Comparison of ENCODE assay signal across 1 fruit fly cellular context in genomic region chr2L:20061018-20061657, dm6.
A peak's percentile ranks its signal among the peaks of the same experiment; 100 is the strongest.
TF ChIP-seq lines count a peak whose summit lies in the region.

TSS of gene barr (minus strand) at chr2L:20061370.
TSS of gene lok (plus strand) at chr2L:20061422.

TF ChIP-seq in whole organism, embryonic, 481 proteins besides CTCF, POLR2A, EP300 and RAD21 (continued from another document):
- TF ChIP-seq CG8924 (tag; optimal IDR thresholded peaks at IDR 0.05; lab: Kevin White, UChicago) (peak; percentile 70), CG8089 (GFP tag; optimal IDR thresholded peaks at IDR 0.05; lab: Kevin White, UChicago) (peak; percentile 48), Usf (GFP tag; optimal IDR thresholded peaks at IDR 0.05; lab: Kevin White, UChicago) (peak; percentile 20), caup (GFP tag; optimal IDR thresholded peaks at IDR 0.05; lab: Kevin White, UChicago; ENCODE audit: severe bottlenecking) (no peak), CG31224 (GFP tag; IDR thresholded peaks at IDR 0.05; lab: Robert Waterston, UW) (no peak), D (optimal IDR thresholded peaks at IDR 0.05; lab: Kevin White, UChicago) (no peak), D (GFP tag; optimal IDR thresholded peaks at IDR 0.05; lab: Kevin White, UChicago) (peak; percentile 53), Opbp (GFP tag; IDR thresholded peaks at IDR 0.05; lab: Robert Waterston, UW; ENCODE audit: partially characterized antibody) (no peak), CG18011 (GFP tag; optimal IDR thresholded peaks at IDR 0.05; lab: Kevin White, UChicago) (peak; percentile 15), CG6791 (GFP tag; IDR thresholded peaks at IDR 0.05; lab: Robert Waterston, UW; ENCODE audit: partially characterized antibody) (no peak), BEAF-32 (GFP tag; optimal IDR thresholded peaks at IDR 0.05; lab: Kevin White, UChicago) (peak; percentile 43), jumu (GFP tag; optimal IDR thresholded peaks at IDR 0.05; lab: Kevin White, UChicago) (peak; percentile 63), CG15601 (tag; optimal IDR thresholded peaks at IDR 0.05; lab: Kevin White, UChicago) (peak; percentile 30), fu2 (GFP tag; optimal IDR thresholded peaks at IDR 0.05; lab: Kevin White, UChicago) (peak; percentile 45), CG3163 (GFP tag; optimal IDR thresholded peaks at IDR 0.05; lab: Kevin White, UChicago) (peak; percentile 13), CG4328 (GFP tag; optimal IDR thresholded peaks at IDR 0.05; lab: Kevin White, UChicago) (peak; percentile 39), zfh1 (GFP tag; IDR thresholded peaks at IDR 0.05; lab: Robert Waterston, UW) (peak; percentile 28; the same call in 1 of the 3 replicates), CG32767 (GFP tag; IDR thresholded peaks at IDR 0.05; lab: Robert Waterston, UW) (no peak), CG2129 (GFP tag; IDR thresholded peaks at IDR 0.05; lab: Robert Waterston, UW; ENCODE audit: partially characterized antibody) (no peak), sc (optimal IDR thresholded peaks at IDR 0.05; lab: Kevin White, UChicago) (no peak), sc (GFP tag; optimal IDR thresholded peaks at IDR 0.05; lab: Kevin White, UChicago) (peak; percentile 23), sima (GFP tag; optimal IDR thresholded peaks at IDR 0.05; lab: Kevin White, UChicago) (no peak), CG7357 (GFP tag; IDR thresholded peaks at IDR 0.05; lab: Robert Waterston, UW) (0 out of 3 replicates have a peak, but pooled peaks have one; percentile 36), Fer3 (tag; optimal IDR thresholded peaks at IDR 0.05; lab: Kevin White, UChicago) (peak; percentile 22), CG7556 (GFP tag; optimal IDR thresholded peaks at IDR 0.05; lab: Kevin White, UChicago) (peak; percentile 57), CG3847 (GFP tag; IDR thresholded peaks at IDR 0.05; lab: Robert Waterston, UW) (peak; percentile 46; the same call in 1 of the 2 replicates), CG11085 (GFP tag; IDR thresholded peaks at IDR 0.05; lab: Robert Waterston, UW) (no peak), z (GFP tag; IDR thresholded peaks at IDR 0.05; lab: Robert Waterston, UW) (no peak), CG12219 (GFP tag; optimal IDR thresholded peaks at IDR 0.05; lab: Kevin White, UChicago) (no peak), bbx (GFP tag; IDR thresholded peaks at IDR 0.05; lab: Robert Waterston, UW; ENCODE audit: partially characterized antibody) (no peak), ranshi (GFP tag; IDR thresholded peaks at IDR 0.05; lab: Robert Waterston, UW) (no peak), CG9817 (tag; optimal IDR thresholded peaks at IDR 0.05; lab: Kevin White, UChicago) (peak; percentile 65), Rfx (GFP tag; IDR thresholded peaks at IDR 0.05; lab: Robert Waterston, UW) (peak; percentile 51; the same call in 1 of the 2 replicates), lmd (GFP tag; IDR thresholded peaks at IDR 0.05; lab: Robert Waterston, UW) (peak; percentile 46), Ets65A (GFP tag; lab: Kevin White, UChicago) (peak; percentile 97), CG12155 (GFP tag; optimal IDR thresholded peaks at IDR 0.05; lab: Kevin White, UChicago) (peak; percentile 47), NC2β (GFP tag; optimal IDR thresholded peaks at IDR 0.05; lab: Kevin White, UChicago) (no peak), CG7839 (tag; optimal IDR thresholded peaks at IDR 0.05; lab: Kevin White, UChicago) (peak; percentile 63), CG7372 (GFP tag; IDR thresholded peaks at IDR 0.05; lab: Robert Waterston, UW) (peak; percentile 12; the same call in 1 of the 2 replicates), CG15514 (GFP tag; optimal IDR thresholded peaks at IDR 0.05; lab: Kevin White, UChicago) (peak; percentile 16), CG16813 (GFP tag; IDR thresholded peaks at IDR 0.05; lab: Robert Waterston, UW; ENCODE audit: partially characterized antibody) (no peak), CG4820 (GFP tag; optimal IDR thresholded peaks at IDR 0.05; lab: Kevin White, UChicago) (peak; percentile 52), Max (GFP tag; optimal IDR thresholded peaks at IDR 0.05; lab: Kevin White, UChicago) (peak; percentile 23), CG17829 (tag; optimal IDR thresholded peaks at IDR 0.05; lab: Kevin White, UChicago) (peak; percentile 31), CG3838 (GFP tag; optimal IDR thresholded peaks at IDR 0.05; lab: Kevin White, UChicago) (peak; percentile 44), CG10979 (tag; optimal IDR thresholded peaks at IDR 0.05; lab: Kevin White, UChicago) (peak; percentile 17), pzg (GFP tag; optimal IDR thresholded peaks at IDR 0.05; lab: Kevin White, UChicago) (peak; percentile 19), CG8765 (GFP tag; IDR thresholded peaks at IDR 0.05; lab: Robert Waterston, UW) (no peak), cg (GFP tag; optimal IDR thresholded peaks at IDR 0.05; lab: Kevin White, UChicago) (peak; percentile 65), her (GFP tag; optimal IDR thresholded peaks at IDR 0.05; lab: Kevin White, UChicago) (no peak), nom (GFP tag; optimal IDR thresholded peaks at IDR 0.05; lab: Kevin White, UChicago) (no peak), exex (tag; optimal IDR thresholded peaks at IDR 0.05; lab: Kevin White, UChicago) (peak; percentile 19), CG6254 (GFP tag; optimal IDR thresholded peaks at IDR 0.05; lab: Kevin White, UChicago) (no peak), Vsx1 (GFP tag; optimal IDR thresholded peaks at IDR 0.05; lab: Kevin White, UChicago) (no peak), E2f2 (GFP tag; IDR thresholded peaks at IDR 0.05; lab: Robert Waterston, UW) (peak; percentile 49), dpn (GFP tag; optimal IDR thresholded peaks at IDR 0.05; lab: Kevin White, UChicago) (peak; percentile 43 to 63), dm (GFP tag; optimal IDR thresholded peaks at IDR 0.05; lab: Kevin White, UChicago) (no peak), tll (GFP tag; optimal IDR thresholded peaks at IDR 0.05; lab: Kevin White, UChicago) (peak in 1 of 2 experiments; percentile 86), CG15269 (tag; optimal IDR thresholded peaks at IDR 0.05; lab: Kevin White, UChicago) (no peak), org-1 (GFP tag; optimal IDR thresholded peaks at IDR 0.05; lab: Kevin White, UChicago) (no peak), CG15696 (tag; optimal IDR thresholded peaks at IDR 0.05; lab: Kevin White, UChicago) (peak; percentile 39), crol (GFP tag; IDR thresholded peaks at IDR 0.05; lab: Robert Waterston, UW) (no peak), CG7987 (GFP tag; optimal IDR thresholded peaks at IDR 0.05; lab: Kevin White, UChicago) (no peak), sr (GFP tag; IDR thresholded peaks at IDR 0.05; lab: Robert Waterston, UW) (no peak), Jarid2 (GFP tag; optimal IDR thresholded peaks at IDR 0.05; lab: Kevin White, UChicago) (no peak), Lim3 (GFP tag; IDR thresholded peaks at IDR 0.05; lab: Robert Waterston, UW) (no peak), CG1602 (GFP tag; optimal IDR thresholded peaks at IDR 0.05; lab: Kevin White, UChicago) (peak; percentile 53), slou (GFP tag; optimal IDR thresholded peaks at IDR 0.05; lab: Kevin White, UChicago) (peak; percentile 77), Trl (optimal IDR thresholded peaks at IDR 0.05; lab: Kevin White, UChicago) (no peak), Trl (GFP tag; optimal IDR thresholded peaks at IDR 0.05; lab: Kevin White, UChicago) (peak; percentile 17), ash1 (GFP tag; optimal IDR thresholded peaks at IDR 0.05; lab: Kevin White, UChicago) (no peak), esg (GFP tag; conservative IDR thresholded peaks at IDR 0.05; lab: Robert Waterston, UW) (0 out of 2 replicates have a peak, but pooled peaks have one; percentile 17), Xbp1 (GFP tag; optimal IDR thresholded peaks at IDR 0.05; lab: Kevin White, UChicago) (peak; percentile 63), Meics (GFP tag; optimal IDR thresholded peaks at IDR 0.05; lab: Kevin White, UChicago) (peak; percentile 42), CG5953 (GFP tag; IDR thresholded peaks at IDR 0.05; lab: Robert Waterston, UW) (no peak), CG32532 (GFP tag; IDR thresholded peaks at IDR 0.05; lab: Robert Waterston, UW) (peak; percentile 33; the same call in 1 of the 2 replicates), CG2875 (GFP tag; optimal IDR thresholded peaks at IDR 0.05; lab: Kevin White, UChicago) (peak; percentile 29), amos (GFP tag; IDR thresholded peaks at IDR 0.05; lab: Robert Waterston, UW; ENCODE audit: partially characterized antibody) (peak; percentile 19; the same call in 1 of the 2 replicates), cad (GFP tag; optimal IDR thresholded peaks at IDR 0.05; lab: Kevin White, UChicago) (no peak), tap (tag; optimal IDR thresholded peaks at IDR 0.05; lab: Kevin White, UChicago) (no peak), Awh (GFP tag; IDR thresholded peaks at IDR 0.05; lab: Robert Waterston, UW) (no peak), danr (GFP tag; IDR thresholded peaks at IDR 0.05; lab: Robert Waterston, UW) (peak; percentile 20; the same call in 1 of the 2 replicates), pho (GFP tag; optimal IDR thresholded peaks at IDR 0.05; lab: Kevin White, UChicago) (peak; percentile 48), tx (GFP tag; optimal IDR thresholded peaks at IDR 0.05; lab: Kevin White, UChicago) (peak; percentile 36), CG10267 (tag; optimal IDR thresholded peaks at IDR 0.05; lab: Kevin White, UChicago) (peak; percentile 96), CG9437 (GFP tag; optimal IDR thresholded peaks at IDR 0.05; lab: Kevin White, UChicago) (peak; percentile 61), E2f1 (GFP tag; IDR thresholded peaks at IDR 0.05; lab: Robert Waterston, UW) (peak; percentile 45), ERR (GFP tag; optimal IDR thresholded peaks at IDR 0.05; lab: Kevin White, UChicago) (no peak), CG8359 (GFP tag; optimal IDR thresholded peaks at IDR 0.05; lab: Kevin White, UChicago; ENCODE audit: borderline replicate concordance) (no peak), Sry-β (GFP tag; optimal IDR thresholded peaks at IDR 0.05; lab: Kevin White, UChicago) (peak; percentile 95), Side (GFP tag; optimal IDR thresholded peaks at IDR 0.05; lab: Kevin White, UChicago) (peak; percentile 2), sd (tag; optimal IDR thresholded peaks at IDR 0.05; lab: Kevin White, UChicago) (peak; percentile 80), CG7786 (GFP tag; optimal IDR thresholded peaks at IDR 0.05; lab: Kevin White, UChicago) (peak; percentile 40), CHES-1-like (GFP tag; optimal IDR thresholded peaks at IDR 0.05; lab: Kevin White, UChicago) (peak; percentile 36), disco-r (GFP tag; optimal IDR thresholded peaks at IDR 0.05; lab: Kevin White, UChicago) (no peak), CG12744 (GFP tag; optimal IDR thresholded peaks at IDR 0.05; lab: Kevin White, UChicago) (peak; percentile 1), chn (GFP tag; optimal IDR thresholded peaks at IDR 0.05; lab: Kevin White, UChicago) (peak; percentile 46), Scr (GFP tag; IDR thresholded peaks at IDR 0.05; lab: Robert Waterston, UW; ENCODE audit: partially characterized antibody) (0 out of 2 replicates have a peak, but pooled peaks have one; percentile 8), al (GFP tag; IDR thresholded peaks at IDR 0.05; lab: Robert Waterston, UW) (0 out of 2 replicates have a peak, but pooled peaks have one; percentile 11), sim (GFP tag; IDR thresholded peaks at IDR 0.05; lab: Robert Waterston, UW) (no peak), CG10431 (GFP tag; optimal IDR thresholded peaks at IDR 0.05; lab: Kevin White, UChicago) (peak; percentile 28), inv (GFP tag; IDR thresholded peaks at IDR 0.05; lab: Robert Waterston, UW; ENCODE audit: partially characterized antibody) (no peak), nmo (GFP tag; optimal IDR thresholded peaks at IDR 0.05; lab: Kevin White, UChicago) (peak; percentile 76), CG31441 (GFP tag; IDR thresholded peaks at IDR 0.05; lab: Robert Waterston, UW) (peak; percentile 62; the same call in 1 of the 2 replicates), dysf (GFP tag; IDR thresholded peaks at IDR 0.05; lab: Robert Waterston, UW) (peak; percentile 49; the same call in 1 of the 3 replicates), CG8944 (GFP tag; optimal IDR thresholded peaks at IDR 0.05; lab: Kevin White, UChicago) (peak; percentile 39), eve (GFP tag; optimal IDR thresholded peaks at IDR 0.05; lab: Kevin White, UChicago) (no peak), tgo (GFP tag; IDR thresholded peaks at IDR 0.05; lab: Robert Waterston, UW) (peak; percentile 40; the same call in 1 of the 3 replicates), Lhr (GFP tag; optimal IDR thresholded peaks at IDR 0.05; lab: Kevin White, UChicago) (peak; percentile 49), Oli (tag; optimal IDR thresholded peaks at IDR 0.05; lab: Kevin White, UChicago) (peak; percentile 46), CG8290 (GFP tag; optimal IDR thresholded peaks at IDR 0.05; lab: Kevin White, UChicago) (peak; percentile 57), CG8290 (tag; optimal IDR thresholded peaks at IDR 0.05; lab: Kevin White, UChicago) (peak in 1 of 2 experiments; percentile 33), CG13624 (GFP tag; optimal IDR thresholded peaks at IDR 0.05; lab: Kevin White, UChicago) (peak; percentile 12), nau (GFP tag; optimal IDR thresholded peaks at IDR 0.05; lab: Kevin White, UChicago) (no peak), CG3726 (GFP tag; IDR thresholded peaks at IDR 0.05; lab: Robert Waterston, UW) (no peak), CoRest (tag; optimal IDR thresholded peaks at IDR 0.05; lab: Kevin White, UChicago) (peak; percentile 83), CG14441 (GFP tag; IDR thresholded peaks at IDR 0.05; lab: Robert Waterston, UW) (peak; percentile 54), Atf3 (GFP tag; optimal IDR thresholded peaks at IDR 0.05; lab: Kevin White, UChicago) (peak; percentile 44), az2 (GFP tag; optimal IDR thresholded peaks at IDR 0.05; lab: Kevin White, UChicago) (peak; percentile 59), sob (GFP tag; IDR thresholded peaks at IDR 0.05; lab: Robert Waterston, UW) (peak; percentile 38; the same call in 1 of the 2 replicates), ems (GFP tag; optimal IDR thresholded peaks at IDR 0.05; lab: Kevin White, UChicago) (peak; percentile 18), CG11723 (GFP tag; optimal IDR thresholded peaks at IDR 0.05; lab: Kevin White, UChicago) (peak; percentile 23), Dip3 (GFP tag; optimal IDR thresholded peaks at IDR 0.05; lab: Kevin White, UChicago) (peak; percentile 20), CG30403 (GFP tag; optimal IDR thresholded peaks at IDR 0.05; lab: Kevin White, UChicago) (peak; percentile 81), Hsf (GFP tag; optimal IDR thresholded peaks at IDR 0.05; lab: Kevin White, UChicago) (peak; percentile 70), NFAT (GFP tag; IDR thresholded peaks at IDR 0.05; lab: Robert Waterston, UW) (peak; percentile 33; the same call in 1 of the 2 replicates), fd96Cb (tag; optimal IDR thresholded peaks at IDR 0.05; lab: Kevin White, UChicago) (peak; percentile 19), MESR4 (GFP tag; optimal IDR thresholded peaks at IDR 0.05; lab: Kevin White, UChicago) (peak; percentile 68)
